Worm (Caenorhabditis elegans) whole organism, midembryonic: ENCODE data around the gene col-115.

ENCODE experiments used
- T22C8.4 ChIP-seq: fragments of 200-800 bp; sonication (Bioruptor generic); IDR thresholded peaks from 2 replicates; pipeline ENCODE4 v1.3.6; 2022; ENCODE audit warnings: missing genetic modification characterization, missing compliant biosample characterization
- cog-1 ChIP-seq: sonication (generic microtip); optimal IDR thresholded peaks from 2 replicates; lab custom pipeline; 2016; ENCODE audit warnings: missing genetic modification characterization, missing compliant biosample characterization
- flt-1 ChIP-seq: fragments of 200-800 bp; sonication (Bioruptor generic); IDR thresholded peaks from 2 replicates; pipeline ENCODE4 v1.3.6; 2022; ENCODE audit warnings: missing genetic modification characterization, missing compliant biosample characterization
- klf-2 ChIP-seq: fragments of 200-800 bp; sonication (Bioruptor generic); conservative IDR thresholded peaks from 2 replicates; pipeline ENCODE4 v1.3.6; 2022; ENCODE audit warnings: missing genetic modification reagents, missing genetic modification characterization, missing compliant biosample characterization
- med-1 ChIP-seq: sonication (generic microtip); optimal IDR thresholded peaks from 2 replicates; lab custom pipeline; 2017; ENCODE audit warnings: missing genetic modification characterization, mild to moderate bottlenecking, missing compliant biosample characterization, antibody characterized with exemption, missing genetic modification reagents; ENCODE audit not compliant: insufficient read depth
- ref-1 ChIP-seq: fragments of 200-800 bp; sonication (Bioruptor generic); conservative IDR thresholded peaks from 2 replicates; pipeline ENCODE4 v1.3.6; 2022; ENCODE audit warnings: missing genetic modification reagents, missing genetic modification characterization, missing compliant biosample characterization
- tab-1 ChIP-seq: fragments of 200-800 bp; sonication (Bioruptor generic); IDR thresholded peaks from 2 replicates; pipeline ENCODE4 v1.3.6; 2022; ENCODE audit warnings: missing genetic modification characterization, missing compliant biosample characterization
- ztf-23 ChIP-seq: fragments of 200-800 bp; sonication (Bioruptor generic); IDR thresholded peaks from 2 replicates; pipeline ENCODE4 v1.3.6; 2022; ENCODE audit warnings: missing genetic modification reagents, missing genetic modification characterization, missing compliant biosample characterization
- ztf-29 ChIP-seq: fragments of 200-800 bp; sonication (Bioruptor generic); IDR thresholded peaks from 2 replicates; pipeline ENCODE4 v1.3.6; 2022; ENCODE audit warnings: missing genetic modification reagents, missing genetic modification characterization, missing compliant biosample characterization

col-115 gene

ce11 chrIV:8012330-8012729 is 23.8 kb downstream of the col-115 start, which contains the start of gene Y42H9B.3:
Y42H9B.3 (minus strand) TSS chrIV:8012430.
- TF ChIP-seq tab-1, result no peak
- no peak for TF ChIP-seq ref-1 (GFP tag; lab: Robert Waterston, UW)
- TF ChIP-seq klf-2 (GFP tag; lab: Robert Waterston, UW), result no peak
- TF ChIP-seq T22C8.4 (GFP tag; lab: Robert Waterston, UW), result no peak
- no peak for TF ChIP-seq ztf-29 (GFP tag; lab: Robert Waterston, UW)
- TF ChIP-seq ztf-23 (GFP tag; lab: Robert Waterston, UW), result no peak
- TF ChIP-seq flt-1 (GFP tag; lab: Robert Waterston, UW), result no peak
- no peak for TF ChIP-seq cog-1 (tag; lab: Kevin White, UChicago)
- no peak for TF ChIP-seq med-1 (GFP tag; lab: Kevin White, UChicago)

ce11 chrIV:8013849-8014248 is 25.4 kb downstream of the col-115 start, which contains the start of gene C26B2.8:
C26B2.8 (plus strand) TSS chrIV:8014149.
- TF ChIP-seq ref-1 (GFP tag; lab: Robert Waterston, UW), result no peak
- no peak for TF ChIP-seq med-1 (GFP tag; lab: Kevin White, UChicago)
- TF ChIP-seq T22C8.4 (GFP tag; lab: Robert Waterston, UW), result no peak
- TF ChIP-seq tab-1, result no peak
- TF ChIP-seq cog-1 (tag; lab: Kevin White, UChicago), result no peak
- TF ChIP-seq flt-1 (GFP tag; lab: Robert Waterston, UW), result no peak
- no peak for TF ChIP-seq ztf-23 (GFP tag; lab: Robert Waterston, UW)
- no peak for TF ChIP-seq ztf-29 (GFP tag; lab: Robert Waterston, UW)
- TF ChIP-seq klf-2 (GFP tag; lab: Robert Waterston, UW), result no peak

DNA sequence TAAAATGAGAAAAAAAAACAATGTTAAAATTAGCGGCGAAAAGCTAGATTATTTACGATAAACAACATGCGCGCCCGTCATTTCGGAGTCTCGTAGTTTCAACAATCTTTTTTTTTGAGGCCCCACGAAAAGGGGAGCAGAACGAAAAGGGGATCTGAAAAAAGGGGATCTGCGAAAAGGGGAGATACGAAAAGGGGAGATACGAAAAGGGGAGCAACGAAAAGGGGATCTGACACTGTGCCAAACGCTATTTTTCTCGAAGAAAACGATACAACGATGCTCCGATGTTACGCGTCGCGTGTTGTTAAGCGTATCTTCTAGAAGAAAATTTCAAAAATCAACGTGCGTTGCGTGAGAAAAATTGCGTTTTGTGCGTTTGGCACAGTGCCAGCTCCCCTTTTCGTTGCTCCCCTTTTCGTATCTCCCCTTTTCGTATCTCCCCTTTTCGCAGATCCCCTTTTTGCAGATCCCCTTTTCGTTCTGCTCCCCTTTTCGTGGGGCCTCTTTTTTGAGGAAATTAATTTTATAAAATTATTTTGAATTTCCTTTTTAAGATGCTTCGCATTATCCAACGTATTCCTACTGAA is 27.3 kb downstream of the col-115 start, which contains the start of gene C26B2.7:
Gene C26B2.7 (plus strand): TSS at position 549 of the 587 bp plus-strand sequence.
- peak; percentile 48; the same call in 1 of the 2 replicates for TF ChIP-seq tab-1
- TF ChIP-seq ztf-23 (GFP tag; lab: Robert Waterston, UW), result peak; percentile 73
- TF ChIP-seq flt-1 (GFP tag; lab: Robert Waterston, UW), result peak; percentile 82
- TF ChIP-seq ztf-29 (GFP tag; lab: Robert Waterston, UW), result peak; percentile 57; the same call in 1 of the 2 replicates
- peak; percentile 80 for TF ChIP-seq klf-2 (GFP tag; lab: Robert Waterston, UW)
- 0 out of 2 replicates have a peak, but pooled peaks have one; percentile 40 for TF ChIP-seq ref-1 (GFP tag; lab: Robert Waterston, UW)
- TF ChIP-seq cog-1 (tag; lab: Kevin White, UChicago), result peak; percentile 12

ce11 chrIV:8016694-8017093 is 28.2 kb downstream of the col-115 start, which contains the start of gene elpc-4:
elpc-4 (plus strand) TSS chrIV:8016994.
- TF ChIP-seq med-1 (GFP tag; lab: Kevin White, UChicago) (no peak), flt-1 (GFP tag; lab: Robert Waterston, UW) (no peak), ztf-29 (GFP tag; lab: Robert Waterston, UW) (no peak), tab-1 (no peak), klf-2 (GFP tag; lab: Robert Waterston, UW) (no peak), cog-1 (tag; lab: Kevin White, UChicago) (no peak), T22C8.4 (GFP tag; lab: Robert Waterston, UW) (no peak), ztf-23 (GFP tag; lab: Robert Waterston, UW) (no peak), ref-1 (GFP tag; lab: Robert Waterston, UW) (no peak)

DNA sequence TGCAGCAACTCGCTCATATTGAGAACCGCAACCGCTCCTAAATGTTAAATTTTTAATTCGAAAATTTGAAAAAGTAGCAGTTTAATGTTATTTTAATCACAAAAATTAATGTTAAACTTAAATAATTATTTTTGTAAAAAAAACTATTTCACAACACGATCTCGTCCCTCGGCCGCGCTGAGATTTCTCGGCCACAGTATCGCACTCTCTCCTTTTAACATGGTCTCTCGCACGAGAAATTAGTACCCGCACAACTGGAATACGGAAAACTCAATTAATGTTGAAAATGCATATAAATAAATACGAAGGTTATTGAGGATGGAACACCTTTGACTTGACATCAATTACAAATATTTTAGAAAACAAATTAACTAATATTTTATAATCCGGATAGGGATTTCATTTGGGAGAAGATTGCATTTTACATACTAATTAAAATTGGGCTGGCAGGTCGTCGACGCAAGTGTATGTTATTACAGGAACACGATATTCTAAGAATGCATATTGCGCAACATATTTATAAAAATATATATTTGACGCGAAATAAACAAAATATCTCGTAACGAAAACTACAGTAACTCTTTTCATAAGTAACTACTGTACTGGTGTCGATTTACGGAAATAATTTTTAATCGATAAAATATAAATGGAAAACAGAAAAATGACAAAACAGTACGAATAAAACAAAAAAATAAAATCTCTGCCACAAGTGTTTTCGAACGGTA is 31.4 kb downstream of the col-115 start, which contains the start of gene dnc-4:
Gene dnc-4 (minus strand): TSS at position 37 of the 725 bp plus-strand sequence.
- TF ChIP-seq med-1 (GFP tag; lab: Kevin White, UChicago), result no peak
- TF ChIP-seq ztf-23 (GFP tag; lab: Robert Waterston, UW), result 0 out of 2 replicates have a peak, but pooled peaks have one; percentile 24
- TF ChIP-seq ztf-29 (GFP tag; lab: Robert Waterston, UW), result no peak

DNA sequence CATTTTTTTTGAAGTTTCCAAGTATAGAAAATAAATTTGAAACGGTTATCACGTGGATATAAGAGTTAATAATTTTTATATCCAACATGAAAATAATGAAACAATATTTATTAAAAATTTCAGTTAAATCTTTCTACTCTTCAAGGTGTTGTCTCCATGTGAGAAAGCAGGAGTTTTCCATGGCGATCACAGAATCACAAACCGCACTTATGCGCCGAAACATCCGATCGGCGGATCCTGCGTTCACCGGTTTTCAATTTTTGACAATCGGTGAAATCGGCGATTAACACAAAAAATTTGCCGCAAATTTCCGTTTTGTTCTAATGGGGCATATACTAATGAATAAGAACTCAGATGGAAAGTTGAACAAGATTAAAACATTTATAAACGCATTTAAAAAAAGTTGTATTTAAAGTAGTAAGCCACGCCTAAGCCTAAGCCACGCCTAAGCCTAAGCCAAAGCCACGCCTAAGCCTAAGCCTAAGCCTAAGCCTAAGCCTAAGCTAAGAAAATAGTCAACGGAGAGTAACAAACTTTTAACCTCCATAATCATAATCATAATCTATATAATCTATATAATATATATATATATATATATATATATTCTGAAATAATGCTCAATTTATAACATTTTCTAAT is 33.7 kb downstream of the col-115 start, which contains the start of gene C26B2.2:
Gene C26B2.2 (minus strand): TSS at position 88 of the 639 bp plus-strand sequence.
- TF ChIP-seq ref-1 (GFP tag; lab: Robert Waterston, UW) (no peak), med-1 (GFP tag; lab: Kevin White, UChicago) (no peak), klf-2 (GFP tag; lab: Robert Waterston, UW) (no peak), flt-1 (GFP tag; lab: Robert Waterston, UW) (no peak), ztf-23 (GFP tag; lab: Robert Waterston, UW) (no peak), T22C8.4 (GFP tag; lab: Robert Waterston, UW) (no peak), cog-1 (tag; lab: Kevin White, UChicago) (no peak)

- TF ChIP-seq T22C8.4 (GFP tag; lab: Robert Waterston, UW), result no peak
- TF ChIP-seq ztf-29 (GFP tag; lab: Robert Waterston, UW), result no peak
- no peak for TF ChIP-seq tab-1
- no peak for TF ChIP-seq ref-1 (GFP tag; lab: Robert Waterston, UW)
- TF ChIP-seq ztf-23 (GFP tag; lab: Robert Waterston, UW), result no peak
- TF ChIP-seq flt-1 (GFP tag; lab: Robert Waterston, UW), result no peak
- no peak for TF ChIP-seq cog-1 (tag; lab: Kevin White, UChicago)
- no peak for TF ChIP-seq med-1 (GFP tag; lab: Kevin White, UChicago)
- no peak for TF ChIP-seq klf-2 (GFP tag; lab: Robert Waterston, UW)
Measured at ce11 chrIV:8023861-8024260, 35.4 kb downstream of the col-115 start.

DNA sequence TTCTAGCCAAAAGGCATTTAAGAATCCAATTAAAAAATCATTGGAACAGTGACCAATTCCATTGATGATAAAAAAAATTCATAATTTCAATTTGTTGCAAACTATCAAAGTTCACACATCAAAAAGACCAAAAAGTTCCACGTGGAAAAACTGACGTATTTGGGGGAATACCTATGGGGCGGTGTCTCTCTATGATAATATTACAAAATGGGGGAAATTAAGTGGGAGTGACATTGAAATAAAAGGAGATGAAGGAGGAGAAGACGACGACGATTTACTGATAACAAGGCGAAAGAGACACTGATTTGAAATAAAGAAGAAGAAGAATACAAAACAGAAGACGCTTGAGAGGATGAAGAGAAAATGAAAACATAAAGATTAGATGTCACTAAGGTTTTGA is 37.9 kb downstream of the col-115 start:
- TF ChIP-seq flt-1 (GFP tag; lab: Robert Waterston, UW) (no peak), tab-1 (no peak), cog-1 (tag; lab: Kevin White, UChicago) (no peak), klf-2 (GFP tag; lab: Robert Waterston, UW) (no peak), ztf-29 (GFP tag; lab: Robert Waterston, UW) (no peak), ref-1 (GFP tag; lab: Robert Waterston, UW) (no peak), T22C8.4 (GFP tag; lab: Robert Waterston, UW) (no peak), med-1 (GFP tag; lab: Kevin White, UChicago) (no peak), ztf-23 (GFP tag; lab: Robert Waterston, UW) (no peak)
